Worm (Caenorhabditis elegans): Measurements from ENCODE around the gene E04F6.6.

DNA sequence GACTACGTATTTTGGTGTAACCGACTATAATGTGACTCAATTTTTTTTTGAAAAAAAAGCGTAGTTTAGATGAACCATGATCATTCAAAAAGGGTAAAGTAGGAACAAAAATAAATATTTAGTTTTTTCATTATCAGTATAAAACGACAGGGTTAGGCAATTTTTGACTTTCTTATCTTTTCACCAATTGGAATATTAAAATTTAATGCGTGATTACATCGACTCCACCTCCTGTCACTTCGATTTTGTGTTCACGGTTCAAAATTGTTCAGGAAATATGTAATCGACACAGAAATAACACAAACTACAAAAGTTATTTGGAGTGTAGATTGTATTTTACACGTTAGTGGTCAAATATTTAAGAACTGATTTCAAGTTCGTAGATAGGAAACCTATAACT is 32.6 kb downstream of the E04F6.6 start:
- TF ChIP-seq ceh-88 (GFP tag; IDR thresholded peaks at IDR 0.05): no peak
- TF ChIP-seq elt-3 (tag; optimal IDR thresholded peaks at IDR 0.05): no peak
- TF ChIP-seq C34B4.2 (tag; optimal IDR thresholded peaks at IDR 0.05): no peak
- no peak for TF ChIP-seq sox-4 (tag; optimal IDR thresholded peaks at IDR 0.05)
